Worm (Caenorhabditis elegans): ENCODE measurements around the gene C07B5.3.
A peak's percentile ranks its signal among the peaks of the same experiment; 100 is the strongest.

Gene C07B5.3

DNA sequence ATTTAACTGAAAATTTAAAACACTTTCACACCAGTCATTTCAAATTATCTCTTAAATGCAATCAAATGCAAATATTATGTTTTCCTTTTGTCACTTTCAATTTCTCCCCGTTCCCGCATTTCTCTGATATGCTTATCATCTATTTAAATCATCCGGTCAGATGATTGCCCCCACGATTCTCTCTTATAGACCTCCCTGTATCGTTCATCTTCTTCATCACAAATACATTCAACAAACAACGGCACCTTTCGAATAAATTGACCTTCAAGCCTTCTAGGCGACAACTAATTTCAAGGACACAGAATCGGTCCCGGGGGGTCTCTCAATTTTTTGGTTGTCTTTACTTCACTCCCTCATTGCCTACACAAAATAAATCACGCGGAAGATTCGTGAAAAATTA, 25.9 kb upstream of the C07B5.3 start (continued):
- TF ChIP-seq dve-1 (tag; optimal IDR thresholded peaks at IDR 0.05; ENCODE audit: insufficient read depth) (peak; percentile 5), snpc-1.2 (GFP tag; IDR thresholded peaks at IDR 0.05) (no peak), mep-1 (tag; optimal IDR thresholded peaks at IDR 0.05) (no peak), nhr-25 (tag; optimal IDR thresholded peaks at IDR 0.05; ENCODE audit: borderline replicate concordance, insufficient read depth) (peak; percentile 6), zip-2 (tag; optimal IDR thresholded peaks at IDR 0.05) (no peak), hif-1 (tag; optimal IDR thresholded peaks at IDR 0.05) (no peak), nhr-6 (tag; optimal IDR thresholded peaks at IDR 0.05) (peak; percentile 19), hlh-11 (tag; optimal IDR thresholded peaks at IDR 0.05) (peak; percentile 32), daf-16 (GFP tag; optimal IDR thresholded peaks at IDR 0.05) (no peak), daf-16 (tag; optimal IDR thresholded peaks at IDR 0.05) (peak; percentile 14), nhr-48 (tag; optimal IDR thresholded peaks at IDR 0.05) (no peak), jun-1 (tag; optimal IDR thresholded peaks at IDR 0.05) (no peak), snpc-4 (tag; optimal IDR thresholded peaks at IDR 0.05) (no peak), ztf-11 (tag; optimal IDR thresholded peaks at IDR 0.05) (no peak), mdt-29 (GFP tag; IDR thresholded peaks at IDR 0.05) (no peak), unc-62 (GFP tag; optimal IDR thresholded peaks at IDR 0.05 in 1 of 2) (peak in 1 of 2 experiments; percentile 91), unc-62 (tag; optimal IDR thresholded peaks at IDR 0.05) (no peak), F49E8.2 (tag; optimal IDR thresholded peaks at IDR 0.05; ENCODE audit: borderline replicate concordance) (no peak), mdl-1 (tag; optimal IDR thresholded peaks at IDR 0.05) (peak in 1 of 2 experiments; percentile 20), ceh-44 (GFP tag; IDR thresholded peaks at IDR 0.05) (no peak), lin-13 (GFP tag; optimal IDR thresholded peaks at IDR 0.05) (no peak), T20F7.1 (GFP tag; optimal IDR thresholded peaks at IDR 0.05) (no peak), zag-1 (tag; optimal IDR thresholded peaks at IDR 0.05) (no peak), D1046.2 (GFP tag; IDR thresholded peaks at IDR 0.05) (no peak), spr-3 (GFP tag; optimal IDR thresholded peaks at IDR 0.05) (no peak), ztf-7 (tag; optimal IDR thresholded peaks at IDR 0.05) (no peak), egl-27 (tag; optimal IDR thresholded peaks at IDR 0.05) (no peak), nhr-42 (GFP tag; IDR thresholded peaks at IDR 0.05) (no peak), Y5F2A.4 (GFP tag; optimal IDR thresholded peaks at IDR 0.05) (no peak), F26F4.8 (GFP tag; conservative IDR thresholded peaks at IDR 0.05) (no peak), dpl-1 (GFP tag; optimal IDR thresholded peaks at IDR 0.05) (no peak), tag-97 (GFP tag; IDR thresholded peaks at IDR 0.05) (no peak), lin-1 (GFP tag; IDR thresholded peaks at IDR 0.05) (no peak), lir-3 (tag; optimal IDR thresholded peaks at IDR 0.05) (no peak), mes-2 (tag; optimal IDR thresholded peaks at IDR 0.05; ENCODE audit: poor library complexity, severe bottlenecking) (peak; percentile 32)

ce11 chrX:9548011-9548795, 25.2 kb upstream of the C07B5.3 start:
- TF ChIP-seq cey-2 (tag; optimal IDR thresholded peaks at IDR 0.05; ENCODE audit: borderline replicate concordance, insufficient read depth), result no peak
- TF ChIP-seq hlh-30 (tag; optimal IDR thresholded peaks at IDR 0.05; ENCODE audit: insufficient read depth), result peak; percentile 66
- TF ChIP-seq unc-62 (GFP tag; optimal IDR thresholded peaks at IDR 0.05 in 1 of 2), result peak in 1 of 2 experiments; percentile 25
- no peak for TF ChIP-seq unc-62 (tag; optimal IDR thresholded peaks at IDR 0.05)
- TF ChIP-seq aha-1 (tag), result peak; percentile 80
- TF ChIP-seq pha-4 (GFP tag; IDR thresholded peaks at IDR 0.05), result no peak
- TF ChIP-seq pha-4 (tag; optimal IDR thresholded peaks at IDR 0.05), result peak; percentile 15
- no peak for TF ChIP-seq dpl-1 (GFP tag; optimal IDR thresholded peaks at IDR 0.05)
- no peak for TF ChIP-seq Y75B8A.6 (GFP tag; IDR thresholded peaks at IDR 0.05)
- TF ChIP-seq daf-16 (GFP tag; optimal IDR thresholded peaks at IDR 0.05), result peak in 1 of 2 experiments; percentile 18
- TF ChIP-seq daf-16 (tag; optimal IDR thresholded peaks at IDR 0.05), result no peak
